Worm (Caenorhabditis elegans) whole organism, young adult: ENCODE measurements around the gene ccpp-6.
A peak's percentile ranks its signal among the peaks of the same experiment; 100 is the strongest.

Experiments
- B0261.1 ChIP-seq: sonication (generic microtip); optimal IDR thresholded peaks from 2 replicates; lab custom pipeline; 2016; ENCODE audit warnings: mild to moderate bottlenecking, missing genetic modification characterization, moderate library complexity, missing compliant biosample characterization
- D2030.7 ChIP-seq: fragments of 200-800 bp; sonication (Bioruptor generic); IDR thresholded peaks from 2 replicates; pipeline ENCODE4 v1.3.6; 2022; ENCODE audit warnings: missing genetic modification reagents, missing genetic modification characterization, missing compliant biosample characterization
- F49E8.2 ChIP-seq: sonication (generic microtip); optimal IDR thresholded peaks from 3 replicates; lab custom pipeline; 2017; ENCODE audit warnings: missing genetic modification characterization, mild to moderate bottlenecking, missing compliant biosample characterization, antibody characterized with exemption, moderate library complexity; ENCODE audit not compliant: insufficient read depth
- F55B11.4 ChIP-seq: sonication (generic microtip); optimal IDR thresholded peaks from 2 replicates; lab custom pipeline; 2016; ENCODE audit warnings: missing compliant biosample characterization, missing genetic modification characterization, borderline replicate concordance; ENCODE audit not compliant: insufficient read depth
- F57A8.1 ChIP-seq: fragments of 200-800 bp; sonication (Bioruptor generic); optimal IDR thresholded peaks from 2 replicates; lab custom pipeline; 2018; ENCODE audit warnings: mild to moderate bottlenecking, missing genetic modification characterization, moderate library complexity, missing compliant biosample characterization
- T26A5.8 ChIP-seq: sonication (generic microtip); optimal IDR thresholded peaks from 2 replicates; lab custom pipeline; 2016; ENCODE audit warnings: missing genetic modification characterization, missing compliant biosample characterization
- Y53G8AR.9 ChIP-seq: fragments of 200-800 bp; sonication (Bioruptor generic); conservative IDR thresholded peaks from 2 replicates; pipeline ENCODE4 v1.3.6; 2022; ENCODE audit warnings: missing genetic modification reagents, missing genetic modification characterization, missing compliant biosample characterization
- Y56A3A.18 ChIP-seq: fragments of 200-800 bp; sonication (Bioruptor generic); IDR thresholded peaks from 2 replicates; pipeline ENCODE4 v1.3.6; 2022; ENCODE audit warnings: missing genetic modification reagents, missing genetic modification characterization, missing compliant biosample characterization
- Y67H2A.10 ChIP-seq: fragments of 200-800 bp; sonication (Bioruptor generic); conservative IDR thresholded peaks from 2 replicates; pipeline ENCODE4 v1.3.6; 2022; ENCODE audit warnings: missing genetic modification reagents, missing genetic modification characterization, missing compliant biosample characterization
- Y95B8A.8 ChIP-seq: fragments of 200-800 bp; sonication (Bioruptor generic); IDR thresholded peaks from 2 replicates; pipeline ENCODE4 v1.3.6; 2022; ENCODE audit warnings: missing genetic modification reagents, missing genetic modification characterization, missing compliant biosample characterization
- aptf-2 ChIP-seq: fragments of 200-800 bp; sonication (Bioruptor generic); conservative IDR thresholded peaks from 2 replicates; pipeline ENCODE4 v1.3.6; 2022; ENCODE audit warnings: missing genetic modification reagents, missing genetic modification characterization, missing compliant biosample characterization
- athp-1 ChIP-seq: sonication (generic microtip); optimal IDR thresholded peaks from 2 replicates; lab custom pipeline; 2017; ENCODE audit warnings: mild to moderate bottlenecking, missing genetic modification characterization, missing compliant biosample characterization
- attf-5 ChIP-seq: fragments of 200-800 bp; sonication (Bioruptor generic); optimal IDR thresholded peaks from 2 replicates; lab custom pipeline; 2018; ENCODE audit warnings: mild to moderate bottlenecking, missing genetic modification characterization, missing compliant biosample characterization
- bed-2 ChIP-seq: fragments of 200-800 bp; sonication (Bioruptor generic); IDR thresholded peaks from 2 replicates; pipeline ENCODE4 v1.3.6; 2022; ENCODE audit warnings: missing genetic modification reagents, missing genetic modification characterization, missing compliant biosample characterization
- ceh-58 ChIP-seq: fragments of 200-800 bp; sonication (Bioruptor generic); IDR thresholded peaks from 2 replicates; pipeline ENCODE4 v1.3.6; 2022; ENCODE audit warnings: missing genetic modification characterization, missing compliant biosample characterization
- die-1 ChIP-seq: sonication (generic microtip); optimal IDR thresholded peaks from 2 replicates; lab custom pipeline; 2016; ENCODE audit warnings: missing genotype, mild to moderate bottlenecking, missing genetic modification characterization, missing compliant biosample characterization
- dox-1 ChIP-seq: fragments of 200-800 bp; sonication (Bioruptor generic); IDR thresholded peaks from 2 replicates; pipeline ENCODE4 v1.3.6; 2022; ENCODE audit warnings: missing genetic modification reagents, missing genetic modification characterization, missing compliant biosample characterization
- egl-18 ChIP-seq: fragments of 200-800 bp; sonication (Bioruptor generic); IDR thresholded peaks from 2 replicates; pipeline ENCODE4 v1.3.6; 2022; ENCODE audit warnings: missing genetic modification reagents, missing genetic modification characterization, missing compliant biosample characterization
- egl-44 ChIP-seq: fragments of 200-800 bp; sonication (Bioruptor generic); IDR thresholded peaks from 2 replicates; pipeline ENCODE4 v1.3.6; 2022; ENCODE audit warnings: missing genetic modification reagents, missing genetic modification characterization, missing compliant biosample characterization
- egrh-3 ChIP-seq: fragments of 200-800 bp; sonication (Bioruptor generic); IDR thresholded peaks from 2 replicates; pipeline ENCODE4 v1.3.6; 2022; ENCODE audit warnings: missing genetic modification reagents, missing genetic modification characterization, missing compliant biosample characterization
- fkh-3 ChIP-seq: sonication (generic microtip); optimal IDR thresholded peaks from 2 replicates; lab custom pipeline; 2016; ENCODE audit warnings: mild to moderate bottlenecking, missing genetic modification characterization, missing compliant biosample characterization
- hlh-26 ChIP-seq: fragments of 200-800 bp; sonication (Bioruptor generic); conservative IDR thresholded peaks from 2 replicates; pipeline ENCODE4 v1.3.6; 2022; ENCODE audit warnings: missing genetic modification reagents, missing genetic modification characterization, missing compliant biosample characterization
- hmg-20 ChIP-seq: fragments of 200-800 bp; sonication (Bioruptor generic); IDR thresholded peaks from 2 replicates; pipeline ENCODE4 v1.3.6; 2022; ENCODE audit warnings: missing genetic modification reagents, missing genetic modification characterization, missing compliant biosample characterization
- let-526 ChIP-seq: fragments of 200-800 bp; sonication (Bioruptor generic); IDR thresholded peaks from 2 replicates; pipeline ENCODE4 v1.3.6; 2022; ENCODE audit warnings: missing genetic modification reagents, missing genetic modification characterization, missing compliant biosample characterization
- let-607 ChIP-seq, 2 experiments: fragments of 200-800 bp in 1 of 2; sonication (Bioruptor generic) in 1 of 2; sonication (generic microtip) in 1 of 2; optimal IDR thresholded peaks; 2 replicates each; lab custom pipeline; 2016 to 2018; ENCODE audit warnings: mild to moderate bottlenecking in 2 of 2, missing compliant biosample characterization in 2 of 2, missing genetic modification characterization in 2 of 2, moderate library complexity in 2 of 2, missing genotype in 1 of 2
- lin-26 ChIP-seq: fragments of 200-800 bp; sonication (Bioruptor generic); IDR thresholded peaks from 2 replicates; pipeline ENCODE4 v1.3.6; 2022; ENCODE audit warnings: missing genetic modification reagents, missing genetic modification characterization, missing compliant biosample characterization
- lir-1 ChIP-seq: fragments of 200-800 bp; sonication (Bioruptor generic); conservative IDR thresholded peaks from 2 replicates; pipeline ENCODE4 v1.3.6; 2022; ENCODE audit warnings: missing genetic modification reagents, missing genetic modification characterization, missing compliant biosample characterization
- mel-28 ChIP-seq: sonication (generic microtip); optimal IDR thresholded peaks from 2 replicates; lab custom pipeline; 2016; ENCODE audit warnings: borderline replicate concordance, mild to moderate bottlenecking, missing genetic modification characterization, missing compliant biosample characterization
- nfya-2 ChIP-seq: fragments of 200-800 bp; sonication (Bioruptor generic); IDR thresholded peaks from 2 replicates; pipeline ENCODE4 v1.3.6; 2022; ENCODE audit warnings: missing genetic modification reagents, missing genetic modification characterization, missing compliant biosample characterization
- nfyb-1 ChIP-seq: fragments of 200-800 bp; sonication (Bioruptor generic); IDR thresholded peaks from 2 replicates; pipeline ENCODE4 v1.3.6; 2022; ENCODE audit warnings: missing genetic modification reagents, missing genetic modification characterization, missing compliant biosample characterization
- nhr-120 ChIP-seq: fragments of 200-800 bp; sonication (Bioruptor generic); IDR thresholded peaks from 2 replicates; pipeline ENCODE4 v1.3.6; 2022; ENCODE audit warnings: missing genetic modification characterization, missing compliant biosample characterization
- nhr-27 ChIP-seq: fragments of 200-800 bp; sonication (Bioruptor generic); optimal IDR thresholded peaks from 2 replicates; lab custom pipeline; 2018; ENCODE audit warnings: mild to moderate bottlenecking, missing genetic modification characterization, moderate library complexity, missing compliant biosample characterization
- nhr-90 ChIP-seq: sonication (generic microtip); optimal IDR thresholded peaks from 2 replicates; lab custom pipeline; 2016; ENCODE audit warnings: missing genotype, mild to moderate bottlenecking, missing genetic modification characterization, missing compliant biosample characterization
- repo-1 ChIP-seq: sonication (generic microtip); optimal IDR thresholded peaks from 2 replicates; lab custom pipeline; 2017; ENCODE audit warnings: mild to moderate bottlenecking, missing genetic modification characterization, missing compliant biosample characterization
- sdz-38 ChIP-seq: sonication (generic microtip); optimal IDR thresholded peaks from 2 replicates; lab custom pipeline; 2016; ENCODE audit warnings: missing genotype, missing genetic modification characterization, missing compliant biosample characterization
- snpc-1.1 ChIP-seq: sonication (generic microtip); optimal IDR thresholded peaks from 2 replicates; lab custom pipeline; 2017; ENCODE audit warnings: missing genetic modification characterization, mild to moderate bottlenecking, missing compliant biosample characterization, antibody characterized with exemption, moderate library complexity, missing genotype, missing genetic modification reagents; ENCODE audit not compliant: insufficient read depth
- snpc-4 ChIP-seq, 5 experiments: fragments of 150-350 bp in 1 of 5; sonication (generic microtip) in 4 of 5; optimal IDR thresholded peaks; 2 replicates each; lab custom pipeline; 2014 to 2018; ENCODE audit warnings: missing genetic modification characterization in 5 of 5, missing biosample characterization in 3 of 5, antibody characterized with exemption in 2 of 5, mild to moderate bottlenecking in 2 of 5, missing compliant biosample characterization in 2 of 5, missing genotype in 2 of 5, moderate library complexity in 2 of 5, missing genetic modification reagents in 1 of 5
- somi-1 ChIP-seq: fragments of 200-800 bp; sonication (Bioruptor generic); optimal IDR thresholded peaks from 2 replicates; lab custom pipeline; 2018; ENCODE audit warnings: mild to moderate bottlenecking, missing genetic modification characterization, missing compliant biosample characterization
- sptf-2 ChIP-seq: fragments of 200-800 bp; sonication (Bioruptor generic); optimal IDR thresholded peaks from 2 replicates; lab custom pipeline; 2018; ENCODE audit warnings: mild to moderate bottlenecking, missing genetic modification characterization, missing compliant biosample characterization
- unc-130 ChIP-seq: sonication (generic microtip); optimal IDR thresholded peaks from 2 replicates; lab custom pipeline; 2016; ENCODE audit warnings: missing genetic modification reagents, missing genetic modification characterization, missing compliant biosample characterization
- xnd-1 ChIP-seq: sonication (generic microtip); optimal IDR thresholded peaks from 2 replicates; lab custom pipeline; 2016; ENCODE audit warnings: missing genotype, missing genetic modification reagents, missing genetic modification characterization, missing compliant biosample characterization
- zfh-2 ChIP-seq: fragments of 200-800 bp; sonication (Bioruptor generic); conservative IDR thresholded peaks from 2 replicates; pipeline ENCODE4 v1.3.6; 2022; ENCODE audit warnings: missing genetic modification reagents, missing genetic modification characterization, missing compliant biosample characterization
- ztf-18 ChIP-seq: sonication (generic microtip); optimal IDR thresholded peaks from 2 replicates; lab custom pipeline; 2016; ENCODE audit warnings: missing genotype, mild to moderate bottlenecking, missing genetic modification characterization, missing compliant biosample characterization
- ztf-22 ChIP-seq: fragments of 200-800 bp; sonication (Bioruptor generic); optimal IDR thresholded peaks from 2 replicates; lab custom pipeline; 2018; ENCODE audit warnings: mild to moderate bottlenecking, missing genetic modification characterization, moderate library complexity, missing compliant biosample characterization
- ztf-3 ChIP-seq: fragments of 200-800 bp; sonication (Bioruptor generic); optimal IDR thresholded peaks from 2 replicates; lab custom pipeline; 2018; ENCODE audit warnings: mild to moderate bottlenecking, missing genetic modification characterization, missing compliant biosample characterization
- ztf-6 ChIP-seq: fragments of 200-800 bp; sonication (Bioruptor generic); IDR thresholded peaks from 2 replicates; pipeline ENCODE4 v1.3.6; 2022; ENCODE audit warnings: missing genetic modification reagents, missing genetic modification characterization, missing compliant biosample characterization

ccpp-6 gene

ce11 chrII:5358137-5358745 is 28.9 kb downstream of the ccpp-6 start, which contains the start of the genes F09E5.11 and bmy-1 (continued):
- TF ChIP-seq Y67H2A.10 (GFP tag; lab: Robert Waterston, UW), result peak; percentile 86
- no peak for TF ChIP-seq Y56A3A.18
- TF ChIP-seq snpc-1.1 (tag; lab: Kevin White, UChicago), result peak; percentile 23
- TF ChIP-seq let-526 (GFP tag; lab: Robert Waterston, UW), result peak; percentile 91
- no peak for TF ChIP-seq repo-1
- TF ChIP-seq lin-26 (GFP tag; lab: Robert Waterston, UW), result 0 out of 2 replicates have a peak, but pooled peaks have one; percentile 34
- TF ChIP-seq mel-28, result no peak
- peak; percentile 26 for TF ChIP-seq B0261.1 (tag; lab: Kevin White, UChicago)
- TF ChIP-seq F55B11.4 (tag; lab: Kevin White, UChicago), result no peak
- TF ChIP-seq F49E8.2 (tag; lab: Kevin White, UChicago), result peak; percentile 16
- TF ChIP-seq dox-1, result peak; percentile 96
- peak; percentile 94 for TF ChIP-seq bed-2 (GFP tag; lab: Robert Waterston, UW)
- peak; percentile 73 for TF ChIP-seq athp-1
- peak; percentile 83 for TF ChIP-seq aptf-2 (GFP tag; lab: Robert Waterston, UW)
- TF ChIP-seq ceh-58, result no peak
- no peak for TF ChIP-seq ztf-3
- peak; percentile 72 for TF ChIP-seq egrh-3 (GFP tag; lab: Robert Waterston, UW)
- TF ChIP-seq D2030.7 (GFP tag; lab: Robert Waterston, UW), result peak; percentile 79
- TF ChIP-seq nfya-2 (GFP tag; lab: Robert Waterston, UW), result no peak
- peak; percentile 39 for TF ChIP-seq somi-1 (GFP tag; lab: Kevin White, UChicago)
- no peak for TF ChIP-seq F57A8.1 (GFP tag; lab: Kevin White, UChicago)
- no peak for TF ChIP-seq T26A5.8 (tag; lab: Kevin White, UChicago)
- peak; percentile 29 for TF ChIP-seq snpc-4 (GFP tag; optimal IDR thresholded peaks at IDR 0.05; lab: Kevin White, UChicago)
- TF ChIP-seq snpc-4 (tag; optimal IDR thresholded peaks at IDR 0.05; lab: Kevin White, UChicago), result peak in 3 of 4 experiments; percentile 44 to 66 (median 63)
- TF ChIP-seq lir-1 (GFP tag; lab: Robert Waterston, UW), result peak; percentile 86
- TF ChIP-seq sptf-2 (GFP tag; lab: Kevin White, UChicago), result peak; percentile 63
- no peak for TF ChIP-seq ztf-22 (GFP tag; lab: Kevin White, UChicago)
- peak; percentile 8 for TF ChIP-seq die-1 (tag; lab: Kevin White, UChicago)
- TF ChIP-seq zfh-2 (GFP tag; lab: Robert Waterston, UW), result peak; percentile 93
- TF ChIP-seq fkh-3, result no peak
- no peak for TF ChIP-seq sdz-38 (tag; lab: Kevin White, UChicago)
- TF ChIP-seq let-607 (tag; optimal IDR thresholded peaks at IDR 0.05; lab: Kevin White, UChicago), result peak in 1 of 2 experiments; percentile 45
- TF ChIP-seq ztf-18 (tag; lab: Kevin White, UChicago), result peak; percentile 69
- TF ChIP-seq egl-18, result no peak
- no peak for TF ChIP-seq hlh-26 (GFP tag; lab: Robert Waterston, UW)
- 0 out of 2 replicates have a peak, but pooled peaks have one; percentile 29 for TF ChIP-seq Y53G8AR.9 (GFP tag; lab: Robert Waterston, UW)
- peak; percentile 80 for TF ChIP-seq nfyb-1 (GFP tag; lab: Robert Waterston, UW)
- peak; percentile 84 for TF ChIP-seq unc-130 (GFP tag; lab: Kevin White, UChicago)
- TF ChIP-seq xnd-1, result no peak
- TF ChIP-seq attf-5 (GFP tag; lab: Kevin White, UChicago), result peak; percentile 97
- no peak for TF ChIP-seq nhr-120 (GFP tag; lab: Robert Waterston, UW)
- TF ChIP-seq egl-44 (GFP tag; lab: Robert Waterston, UW), result peak; percentile 72; the same call in 1 of the 2 replicates
- no peak for TF ChIP-seq nhr-27 (tag; lab: Kevin White, UChicago)
- TF ChIP-seq ztf-6 (GFP tag; lab: Robert Waterston, UW), result peak; percentile 30; the same call in 1 of the 2 replicates
- peak; percentile 69; the same call in 1 of the 2 replicates for TF ChIP-seq hmg-20 (GFP tag; lab: Robert Waterston, UW)
- TF ChIP-seq Y95B8A.8, result 0 out of 2 replicates have a peak, but pooled peaks have one; percentile 48
- TF ChIP-seq nhr-90 (tag; lab: Kevin White, UChicago), result no peak
